Worm (Caenorhabditis elegans): ENCODE data around the gene C10C5.7.

DNA sequence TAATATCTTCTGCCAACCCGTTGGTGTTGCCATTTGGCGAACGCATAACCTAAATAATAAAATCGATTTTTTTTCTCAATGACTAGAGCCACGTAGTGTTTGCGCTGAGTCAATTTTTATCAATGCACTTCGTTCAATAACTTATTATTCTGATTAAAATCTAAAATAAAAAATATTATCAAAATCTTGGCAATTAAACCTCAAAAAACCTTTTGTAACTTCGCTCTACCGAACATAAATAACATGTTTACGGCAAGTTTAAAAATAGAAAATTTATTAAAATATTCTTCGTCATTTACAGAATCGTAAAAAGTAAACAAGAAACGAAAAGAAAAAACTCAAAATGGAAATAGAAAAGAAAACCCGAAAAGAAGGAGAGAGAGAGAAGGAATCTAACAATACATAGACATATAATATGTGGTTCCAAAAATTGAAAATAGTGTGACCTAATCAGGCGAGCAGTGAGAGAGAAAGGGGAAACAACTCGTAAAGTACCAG lies 41.8 kb upstream of the C10C5.7 start, which contains the start of gene pigc-1:
- TF ChIP-seq nhr-28 (tag; optimal IDR thresholded peaks at IDR 0.05): no peak
- no peak for TF ChIP-seq ama-1 (optimal IDR thresholded peaks at IDR 0.05)
